Fruit fly (Drosophila melanogaster): Measurements from ENCODE around the gene CG12522.

dm6 chr3L:11109454-11109853 is 1.4 kb downstream of the CG12522 start, which contains the start of the genes CG34012 and emei:
- TF ChIP-seq CG8478 (optimal IDR thresholded peaks at IDR 0.05) = no peak
- no peak for TF ChIP-seq CTCF (optimal IDR thresholded peaks at IDR 0.05)

All from S2 (cell line).